Fruit fly (Drosophila melanogaster) whole organism, prepupa: Measurements from ENCODE around the gene Snmp1.

Experiments used
- Blimp-1 ChIP-seq: fragments of 200-800 bp; sonication (Bioruptor generic); optimal IDR thresholded peaks from 3 replicates; lab custom pipeline; 2017; ENCODE audit warnings: missing biosample characterization, missing genetic modification characterization, mild to moderate bottlenecking, moderate library complexity, missing genetic modification reagents
- CG15336 ChIP-seq: fragments of 200-800 bp; sonication (Bioruptor generic); IDR thresholded peaks from 2 replicates; pipeline ENCODE4 v1.3.6; 2022; ENCODE audit warnings: missing biosample characterization, missing genetic modification characterization
- CG16779 ChIP-seq: fragments of 200-800 bp; sonication (Bioruptor generic); optimal IDR thresholded peaks from 3 replicates; lab custom pipeline; 2017; ENCODE audit warnings: missing biosample characterization, mild to moderate bottlenecking, missing genetic modification characterization
- CG3032 ChIP-seq: fragments of 200-800 bp; optimal IDR thresholded peaks from 2 replicates; lab custom pipeline; 2019; ENCODE audit warnings: missing biosample characterization, mild to moderate bottlenecking, missing genetic modification characterization, moderate library complexity
- CG32006 ChIP-seq: fragments of 200-800 bp; sonication (Bioruptor generic); optimal IDR thresholded peaks from 3 replicates; lab custom pipeline; 2017; ENCODE audit warnings: missing biosample characterization, mild to moderate bottlenecking, missing genetic modification characterization
- Eip93F ChIP-seq: fragments of 200-800 bp; sonication (Bioruptor generic); optimal IDR thresholded peaks from 2 replicates; lab custom pipeline; 2016; ENCODE audit warnings: missing biosample characterization, mild to moderate bottlenecking, missing genetic modification characterization
- Gug ChIP-seq: fragments of 200-800 bp; sonication (Bioruptor generic); IDR thresholded peaks from 2 replicates; pipeline ENCODE4 v1.3.6; 2022; ENCODE audit warnings: missing biosample characterization, missing genetic modification characterization
- Smox ChIP-seq: fragments of 200-800 bp; sonication (Bioruptor generic); optimal IDR thresholded peaks from 3 replicates; lab custom pipeline; 2016; ENCODE audit warnings: missing biosample characterization, missing genetic modification characterization
- cyc ChIP-seq: fragments of 200-800 bp; sonication (Bioruptor generic); optimal IDR thresholded peaks from 3 replicates; lab custom pipeline; 2016; ENCODE audit warnings: missing biosample characterization, missing genetic modification characterization
- fd59A ChIP-seq: fragments of 200-800 bp; sonication (Bioruptor generic); optimal IDR thresholded peaks from 2 replicates; lab custom pipeline; 2017; ENCODE audit warnings: missing biosample characterization, mild to moderate bottlenecking, missing genetic modification characterization, missing genetic modification reagents
- pdm3 ChIP-seq: fragments of 200-800 bp; sonication (Bioruptor generic); optimal IDR thresholded peaks from 3 replicates; lab custom pipeline; 2016; ENCODE audit warnings: missing biosample characterization, missing genetic modification characterization
- ss ChIP-seq, 2 experiments: fragments of 200-800 bp; sonication (Bioruptor generic); optimal IDR thresholded peaks; 2 replicates in 1 of 2; 3 replicates in 1 of 2; lab custom pipeline; 2017 to 2018; ENCODE audit warnings: mild to moderate bottlenecking in 2 of 2, missing biosample characterization in 2 of 2, missing genetic modification characterization in 2 of 2, moderate library complexity in 1 of 2
- topi ChIP-seq: fragments of 200-800 bp; sonication (Bioruptor generic); optimal IDR thresholded peaks from 3 replicates; lab custom pipeline; 2016; ENCODE audit warnings: missing biosample characterization, missing genetic modification characterization

DNA sequence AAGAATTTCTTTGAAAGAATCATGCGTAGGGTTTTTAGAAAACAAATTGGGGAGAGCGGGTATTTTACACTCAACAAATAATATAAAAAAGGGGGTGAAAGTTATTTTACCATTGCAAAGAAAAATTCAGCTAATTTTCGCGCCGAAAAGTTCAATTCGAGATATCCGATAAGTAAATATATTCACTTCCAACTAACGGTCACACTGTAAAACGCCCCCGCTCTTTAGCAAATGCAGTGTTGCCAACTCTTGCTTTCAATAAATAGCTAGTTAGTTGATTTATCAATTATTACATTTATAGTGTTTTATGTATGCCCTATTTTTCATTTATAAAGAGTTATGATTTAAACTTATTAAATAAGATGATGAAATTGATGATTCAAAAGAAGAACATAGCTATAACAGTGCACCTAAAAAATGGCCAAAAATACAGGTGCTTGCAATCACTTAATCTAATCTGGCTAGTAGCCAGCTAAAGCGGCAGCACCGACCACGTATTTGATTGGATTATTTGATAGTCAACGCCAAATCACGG, 29.7 kb downstream of the Snmp1 start, which contains the start of gene meigo:
- TF ChIP-seq Eip93F (GFP tag; lab: Kevin White, UChicago) = no peak
- TF ChIP-seq CG3032 (tag; lab: Kevin White, UChicago) = peak; percentile 76
- TF ChIP-seq CG32006 = no peak
- TF ChIP-seq fd59A (GFP tag; lab: Kevin White, UChicago) = no peak
- no peak for TF ChIP-seq Gug
- TF ChIP-seq ss (GFP tag; optimal IDR thresholded peaks at IDR 0.05; lab: Kevin White, UChicago) = no peak
- TF ChIP-seq topi (GFP tag; lab: Kevin White, UChicago) = no peak
- TF ChIP-seq CG15336 (GFP tag; lab: Robert Waterston, UW) = no peak
- TF ChIP-seq Blimp-1 (GFP tag; lab: Kevin White, UChicago) = no peak
- TF ChIP-seq pdm3 (GFP tag; lab: Kevin White, UChicago) = no peak
- TF ChIP-seq Smox (GFP tag; lab: Kevin White, UChicago) = no peak
- TF ChIP-seq CG16779 (tag; lab: Kevin White, UChicago) = no peak
- TF ChIP-seq cyc (GFP tag; lab: Kevin White, UChicago) = no peak
